Worm (Caenorhabditis elegans): ENCODE measurements around the gene T22B3.3.

ce11 chrIV:11690988-11691387 lies 12.6 kb downstream of the T22B3.3 start, which contains the start of gene let-60:
- TF ChIP-seq ztf-11 (tag; optimal IDR thresholded peaks at IDR 0.05) (no peak), ces-1 (GFP tag; optimal IDR thresholded peaks at IDR 0.05) (no peak), nhr-237 (tag; optimal IDR thresholded peaks at IDR 0.05) (no peak), ztf-4 (tag; optimal IDR thresholded peaks at IDR 0.05) (no peak), blmp-1 (tag; optimal IDR thresholded peaks at IDR 0.05) (no peak), nhr-47 (tag; optimal IDR thresholded peaks at IDR 0.05) (no peak), skn-1 (tag; optimal IDR thresholded peaks at IDR 0.05) (no peak), nhr-19 (GFP tag; conservative IDR thresholded peaks at IDR 0.05) (no peak), nhr-84 (tag; optimal IDR thresholded peaks at IDR 0.05) (no peak), egl-27 (tag; optimal IDR thresholded peaks at IDR 0.05) (no peak), xbp-1 (tag; optimal IDR thresholded peaks at IDR 0.05) (no peak), tlp-1 (tag; optimal IDR thresholded peaks at IDR 0.05) (no peak), alr-1 (tag; optimal IDR thresholded peaks at IDR 0.05; ENCODE audit: borderline replicate concordance) (no peak)

All from whole organism, L1 larva.